Worm (Caenorhabditis elegans) whole organism, L1 larva: Measurements from ENCODE around the gene tat-1.

ENCODE experiments used
- C16A3.4 ChIP-seq: fragments of 150-350 bp; optimal IDR thresholded peaks from 2 replicates; lab custom pipeline; 2014; ENCODE audit warnings: missing biosample characterization, missing genetic modification characterization
- C34B4.2 ChIP-seq: sonication (generic microtip); optimal IDR thresholded peaks from 2 replicates; lab custom pipeline; 2017; ENCODE audit warnings: mild to moderate bottlenecking, missing genetic modification characterization, missing compliant biosample characterization
- alr-1 ChIP-seq: fragments of 200-800 bp; sonication (Bioruptor generic); optimal IDR thresholded peaks from 2 replicates; lab custom pipeline; 2018; ENCODE audit warnings: borderline replicate concordance, mild to moderate bottlenecking, missing genetic modification characterization, missing compliant biosample characterization
- ceh-63 ChIP-seq: fragments of 200-800 bp; sonication (Bioruptor generic); optimal IDR thresholded peaks from 2 replicates; lab custom pipeline; 2018; ENCODE audit warnings: mild to moderate bottlenecking, missing genetic modification characterization, missing compliant biosample characterization
- dpl-1 ChIP-seq, 3 experiments: fragments of 150-350 bp in 2 of 3; sonication (generic microtip) in 1 of 3; optimal IDR thresholded peaks; 2 replicates each; lab custom pipeline; 2014 to 2017; ENCODE audit warnings: missing biosample characterization in 3 of 3, missing genetic modification characterization in 3 of 3, missing genetic modification reagents in 3 of 3
- dsc-1 ChIP-seq: sonication (generic microtip); optimal IDR thresholded peaks from 2 replicates; lab custom pipeline; 2016; ENCODE audit warnings: mild to moderate bottlenecking, missing genetic modification characterization, missing compliant biosample characterization
- efl-1 ChIP-seq, 4 experiments: fragments of 150-350 bp; optimal IDR thresholded peaks in 3 of 4; peaks in 1 of 4; 1 replicate in 1 of 4; 2 replicates in 3 of 4; lab custom pipeline; 2014; ENCODE audit warnings: missing biosample characterization in 2 of 4, missing genetic modification characterization in 2 of 4, missing genetic modification reagents in 2 of 4
- egl-13 ChIP-seq: sonication (generic microtip); optimal IDR thresholded peaks from 2 replicates; lab custom pipeline; 2016; ENCODE audit warnings: missing genotype, missing genetic modification reagents, missing genetic modification characterization, missing compliant biosample characterization
- egl-27 ChIP-seq, 2 experiments: fragments of 150-350 bp in 1 of 2; sonication (generic microtip); optimal IDR thresholded peaks; 3 replicates each; lab custom pipeline; 2017 to 2018; ENCODE audit warnings: missing biosample characterization in 2 of 2, missing genetic modification characterization in 2 of 2, missing genetic modification reagents in 2 of 2
- elt-2 ChIP-seq: sonication (generic microtip); optimal IDR thresholded peaks from 2 replicates; lab custom pipeline; 2016; ENCODE audit warnings: missing genetic modification characterization, mild to moderate bottlenecking, inconsistent platforms, missing compliant biosample characterization, missing genetic modification reagents
- ets-5 ChIP-seq: fragments of 200-800 bp; sonication (Bioruptor generic); IDR thresholded peaks from 2 replicates; pipeline ENCODE4 v1.3.6; 2022; ENCODE audit warnings: missing genetic modification characterization, missing compliant biosample characterization
- fos-1 ChIP-seq: fragments of 150-350 bp; optimal IDR thresholded peaks from 2 replicates; lab custom pipeline; 2014; ENCODE audit warnings: missing biosample characterization, missing genetic modification characterization
- hlh-17 ChIP-seq: fragments of 200-800 bp; sonication (Bioruptor generic); optimal IDR thresholded peaks from 2 replicates; lab custom pipeline; 2018; ENCODE audit warnings: missing genetic modification characterization, mild to moderate bottlenecking, missing compliant biosample characterization, moderate library complexity, borderline replicate concordance
- irx-1 ChIP-seq: sonication (generic microtip); optimal IDR thresholded peaks from 2 replicates; lab custom pipeline; 2016; ENCODE audit warnings: missing genetic modification characterization, missing compliant biosample characterization
- lin-13 ChIP-seq: fragments of 150-350 bp; optimal IDR thresholded peaks from 2 replicates; lab custom pipeline; 2014; ENCODE audit warnings: missing biosample characterization, missing genetic modification reagents, missing genetic modification characterization
- lin-14 ChIP-seq: fragments of 200-800 bp; sonication (Bioruptor generic); optimal IDR thresholded peaks from 2 replicates; lab custom pipeline; 2018; ENCODE audit warnings: mild to moderate bottlenecking, missing genetic modification characterization, moderate library complexity, missing compliant biosample characterization
- lin-15B ChIP-seq: fragments of 150-350 bp; sonication (generic microtip); optimal IDR thresholded peaks from 3 replicates; lab custom pipeline; 2014; ENCODE audit warnings: missing biosample characterization, missing genetic modification characterization
- lin-35 ChIP-seq, 2 experiments: fragments of 150-350 bp; optimal IDR thresholded peaks; 2 replicates each; lab custom pipeline; 2014; ENCODE audit warnings: missing biosample characterization in 2 of 2, missing genetic modification characterization in 2 of 2, missing genetic modification reagents in 2 of 2
- lsy-2 ChIP-seq, 2 experiments: fragments of 150-350 bp; optimal IDR thresholded peaks; 2 replicates each; lab custom pipeline; 2014; ENCODE audit warnings: missing biosample characterization in 2 of 2, missing genetic modification characterization in 2 of 2
- mab-9 ChIP-seq: fragments of 200-800 bp; sonication (Bioruptor generic); IDR thresholded peaks from 2 replicates; pipeline ENCODE4 v1.3.6; 2022; ENCODE audit warnings: missing genetic modification reagents, missing genetic modification characterization, missing compliant biosample characterization
- mdl-1 ChIP-seq, 2 experiments: fragments of 150-350 bp; optimal IDR thresholded peaks; 2 replicates each; lab custom pipeline; 2014 to 2017; ENCODE audit warnings: missing biosample characterization in 2 of 2, missing genetic modification characterization in 2 of 2, inconsistent platforms in 1 of 2
- mef-2 ChIP-seq: fragments of 150-350 bp; optimal IDR thresholded peaks from 2 replicates; lab custom pipeline; 2014; ENCODE audit warnings: missing biosample characterization, missing genetic modification characterization
- nhr-11 ChIP-seq: fragments of 150-350 bp; optimal IDR thresholded peaks from 2 replicates; lab custom pipeline; 2014; ENCODE audit warnings: missing biosample characterization, missing genetic modification characterization
- nhr-19 ChIP-seq: fragments of 200-800 bp; sonication (Bioruptor generic); conservative IDR thresholded peaks from 2 replicates; pipeline ENCODE4 v1.3.6; 2022; ENCODE audit warnings: missing genetic modification characterization, missing compliant biosample characterization
- nhr-237 ChIP-seq: fragments of 150-350 bp; optimal IDR thresholded peaks from 2 replicates; lab custom pipeline; 2014; ENCODE audit warnings: missing biosample characterization, missing genetic modification characterization
- nhr-28 ChIP-seq: fragments of 150-350 bp; optimal IDR thresholded peaks from 2 replicates; lab custom pipeline; 2014; ENCODE audit warnings: missing biosample characterization, missing genetic modification characterization
- nhr-84 ChIP-seq: sonication (generic microtip); optimal IDR thresholded peaks from 2 replicates; lab custom pipeline; 2017; ENCODE audit warnings: missing biosample characterization, missing genetic modification characterization
- nhr-85 ChIP-seq: sonication (generic microtip); peaks from one replicate; lab custom pipeline; 2016; ENCODE audit warnings: missing genetic modification characterization, inconsistent platforms, missing compliant biosample characterization
- nhr-90 ChIP-seq: sonication (generic microtip); optimal IDR thresholded peaks from 2 replicates; lab custom pipeline; 2016; ENCODE audit warnings: mild to moderate bottlenecking, missing genetic modification characterization, missing compliant biosample characterization; ENCODE audit not compliant: poor library complexity
- pax-3 ChIP-seq: fragments of 200-800 bp; sonication (Bioruptor generic); optimal IDR thresholded peaks from 2 replicates; lab custom pipeline; 2018; ENCODE audit warnings: mild to moderate bottlenecking, missing genetic modification characterization, moderate library complexity, missing compliant biosample characterization
- pqm-1 ChIP-seq: sonication (generic microtip); optimal IDR thresholded peaks from 3 replicates; lab custom pipeline; 2017; ENCODE audit warnings: missing biosample characterization, missing genetic modification characterization
- sox-4 ChIP-seq: sonication (generic microtip); optimal IDR thresholded peaks from 2 replicates; lab custom pipeline; 2016; ENCODE audit warnings: missing genetic modification characterization, missing compliant biosample characterization
- sup-37 ChIP-seq: fragments of 200-800 bp; sonication (Bioruptor generic); optimal IDR thresholded peaks from 2 replicates; lab custom pipeline; 2018; ENCODE audit warnings: mild to moderate bottlenecking, missing genetic modification characterization, missing compliant biosample characterization
- swsn-7 ChIP-seq: sonication (generic microtip); optimal IDR thresholded peaks from 2 replicates; lab custom pipeline; 2016; ENCODE audit warnings: missing genetic modification characterization, missing compliant biosample characterization
- tlp-1 ChIP-seq: fragments of 150-350 bp; optimal IDR thresholded peaks from 2 replicates; lab custom pipeline; 2014; ENCODE audit warnings: missing biosample characterization, missing genetic modification characterization
- unc-30 ChIP-seq: sonication (generic microtip); optimal IDR thresholded peaks from 2 replicates; lab custom pipeline; 2017; ENCODE audit warnings: missing biosample characterization, missing genetic modification characterization
- unc-62 ChIP-seq: fragments of 150-350 bp; optimal IDR thresholded peaks from 2 replicates; lab custom pipeline; 2014; ENCODE audit warnings: missing biosample characterization, missing genetic modification reagents, missing genetic modification characterization
- vab-15 ChIP-seq: sonication (generic microtip); optimal IDR thresholded peaks from 2 replicates; lab custom pipeline; 2017; ENCODE audit warnings: missing genotype, mild to moderate bottlenecking, missing genetic modification characterization, missing compliant biosample characterization
- xbp-1 ChIP-seq: sonication (generic microtip); optimal IDR thresholded peaks from 2 replicates; lab custom pipeline; 2016; ENCODE audit warnings: missing genetic modification characterization, missing compliant biosample characterization
- zag-1 ChIP-seq: fragments of 150-350 bp; optimal IDR thresholded peaks from 2 replicates; lab custom pipeline; 2014; ENCODE audit warnings: missing biosample characterization, missing genetic modification characterization
- ztf-11 ChIP-seq, 2 experiments: sonication (generic microtip); optimal IDR thresholded peaks; 2 replicates each; lab custom pipeline; 2016 to 2017; ENCODE audit warnings: missing genetic modification characterization in 2 of 2, missing biosample characterization in 1 of 2, missing compliant biosample characterization in 1 of 2
- ztf-4 ChIP-seq: fragments of 150-350 bp; optimal IDR thresholded peaks from 2 replicates; lab custom pipeline; 2014; ENCODE audit warnings: missing biosample characterization, missing genetic modification characterization

The tat-1 gene

ce11 chrIII:12437020-12437419 lies 15.5 kb upstream of the tat-1 start:
- TF ChIP-seq xbp-1 (tag; lab: Kevin White, UChicago) (no peak), nhr-28 (no peak), ztf-4 (tag; lab: Kevin White, UChicago) (no peak), lin-14 (GFP tag; lab: Kevin White, UChicago) (no peak), C16A3.4 (tag; lab: Kevin White, UChicago) (no peak), egl-13 (tag; lab: Kevin White, UChicago) (no peak), nhr-84 (no peak), nhr-19 (GFP tag; lab: Robert Waterston, UW) (no peak), dsc-1 (tag; lab: Kevin White, UChicago) (no peak), alr-1 (tag; lab: Kevin White, UChicago) (no peak), ztf-11 (tag; optimal IDR thresholded peaks at IDR 0.05; lab: Kevin White, UChicago) (no peak), fos-1 (no peak), nhr-11 (no peak)

DNA sequence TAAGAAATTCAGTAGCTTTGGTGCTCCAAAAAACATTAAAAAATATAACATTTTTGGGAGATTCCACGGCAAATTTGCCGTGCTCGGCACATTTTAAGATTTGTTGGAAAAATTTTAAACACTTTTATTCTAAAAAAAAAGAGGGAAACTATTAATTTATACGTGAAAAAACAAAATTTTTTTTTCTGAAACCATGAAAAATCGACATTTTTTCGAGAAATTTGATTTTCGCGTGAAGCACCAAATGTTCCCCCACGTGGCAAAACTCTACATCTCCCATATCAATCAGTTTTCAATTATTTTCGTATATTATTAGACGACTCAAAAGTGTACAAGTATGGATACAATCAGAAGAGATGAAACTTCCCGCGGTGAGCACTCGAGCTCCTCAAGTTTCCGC lies 14.7 kb upstream of the tat-1 start, which contains the start of gene fbxa-218:
TSS of gene fbxa-218 (plus strand) at position 301 of the 400 bp plus-strand sequence.
- TF ChIP-seq ets-5 (GFP tag; lab: Robert Waterston, UW) (no peak), nhr-85 (tag; lab: Kevin White, UChicago) (peak; percentile 24), dpl-1 (GFP tag; optimal IDR thresholded peaks at IDR 0.05; lab: Kevin White, UChicago) (no peak), mab-9 (GFP tag; lab: Robert Waterston, UW) (no peak)
- TF ChIP-seq, all 84 proteins: peak for 1

ce11 chrIII:12434104-12434503 lies 12.6 kb upstream of the tat-1 start, which contains the start of gene Y49E10.27:
Gene Y49E10.27 (plus strand): TSS chrIII:12434404.
- TF ChIP-seq ets-5 (GFP tag; lab: Robert Waterston, UW): no peak
- no peak for TF ChIP-seq pax-3 (tag; lab: Kevin White, UChicago)

- TF ChIP-seq efl-1 (optimal IDR thresholded peaks at IDR 0.05; lab: Kevin White, UChicago) (no peak), efl-1 (GFP tag; optimal IDR thresholded peaks at IDR 0.05 in 1 of 2; lab: Kevin White, UChicago) (peak in 1 of 2 experiments; percentile 87), unc-30 (tag; lab: Kevin White, UChicago) (no peak)
These were observed 8.7 kb upstream of the tat-1 start, which contains the start of gene Y49E10.16 for ce11 chrIII:12430209-12430608. Gene Y49E10.16 (plus strand): TSS chrIII:12430509.

- TF ChIP-seq unc-62 (GFP tag; lab: Kevin White, UChicago) (no peak), sox-4 (peak; percentile 6), C34B4.2 (tag; lab: Kevin White, UChicago) (no peak), dsc-1 (tag; lab: Kevin White, UChicago) (peak; percentile 54), nhr-85 (tag; lab: Kevin White, UChicago) (peak; percentile 33), ceh-63 (no peak), dpl-1 (GFP tag; optimal IDR thresholded peaks at IDR 0.05; lab: Kevin White, UChicago) (peak; percentile 97 to 99 (median 97)), swsn-7 (tag; lab: Kevin White, UChicago) (peak; percentile 61), pax-3 (tag; lab: Kevin White, UChicago) (peak; percentile 22), lin-35 (GFP tag; optimal IDR thresholded peaks at IDR 0.05; lab: Kevin White, UChicago) (peak; percentile 99), mdl-1 (tag; optimal IDR thresholded peaks at IDR 0.05; lab: Kevin White, UChicago) (peak in 1 of 2 experiments; percentile 67), zag-1 (tag; lab: Kevin White, UChicago) (no peak), hlh-17 (GFP tag; lab: Kevin White, UChicago) (no peak), mef-2 (tag; lab: Kevin White, UChicago) (no peak), lin-13 (GFP tag; lab: Kevin White, UChicago) (peak; percentile 69), lin-14 (GFP tag; lab: Kevin White, UChicago) (peak; percentile 60), efl-1 (optimal IDR thresholded peaks at IDR 0.05; lab: Kevin White, UChicago) (peak; percentile 62 to 97), efl-1 (GFP tag; optimal IDR thresholded peaks at IDR 0.05 in 1 of 2; lab: Kevin White, UChicago) (peak; percentile 98 to 99), nhr-90 (tag; lab: Kevin White, UChicago) (peak; percentile 28), vab-15 (tag; lab: Kevin White, UChicago) (no peak), lin-15B (tag; lab: Kevin White, UChicago) (peak; percentile 73), pqm-1 (tag; lab: Kevin White, UChicago) (no peak), egl-27 (tag; optimal IDR thresholded peaks at IDR 0.05; lab: Kevin White, UChicago) (no peak), mab-9 (GFP tag; lab: Robert Waterston, UW) (no peak), tlp-1 (tag; lab: Kevin White, UChicago) (no peak), sup-37 (GFP tag; lab: Kevin White, UChicago) (no peak), lsy-2 (tag; optimal IDR thresholded peaks at IDR 0.05; lab: Kevin White, UChicago) (peak; percentile 98 to 100), elt-2 (no peak), nhr-237 (peak; percentile 44), xbp-1 (tag; lab: Kevin White, UChicago) (peak; percentile 73), irx-1 (tag; lab: Kevin White, UChicago) (peak; percentile 54)
These were observed 8.1 kb upstream of the tat-1 start, which contains the start of gene snr-6 for ce11 chrIII:12429579-12430084. Gene snr-6 (minus strand): TSS chrIII:12429629.
